Fruit fly (Drosophila melanogaster) whole organism, embryonic: ENCODE measurements around the gene SsRbeta.
A peak's percentile ranks its signal among the peaks of the same experiment; 100 is the strongest.

Source experiments
- B-H2 ChIP-seq: fragments of 200-800 bp; sonication (Bioruptor generic); optimal IDR thresholded peaks from 2 replicates; lab custom pipeline; 2018; ENCODE audit warnings: missing biosample characterization, mild to moderate bottlenecking, missing genetic modification characterization
- CG11085 ChIP-seq: fragments of 200-800 bp; sonication (Bioruptor generic); IDR thresholded peaks from 2 replicates; pipeline ENCODE4 v1.3.6; 2022; ENCODE audit warnings: missing biosample characterization, missing genetic modification characterization
- CG11398 ChIP-seq: fragments of 200-800 bp; sonication (Bioruptor generic); optimal IDR thresholded peaks from 2 replicates; lab custom pipeline; 2016; ENCODE audit warnings: missing biosample characterization, missing genetic modification characterization
- CG12391 ChIP-seq: fragments of 200-800 bp; sonication (Bioruptor generic); optimal IDR thresholded peaks from 3 replicates; lab custom pipeline; 2018; ENCODE audit warnings: missing biosample characterization, mild to moderate bottlenecking, missing genetic modification characterization, moderate library complexity
- CG13287 ChIP-seq: fragments of 200-800 bp; sonication (Bioruptor generic); IDR thresholded peaks from 2 replicates; pipeline ENCODE4 v1.3.6; 2022; ENCODE audit warnings: missing biosample characterization, missing genetic modification characterization; ENCODE audit not compliant: partially characterized antibody
- CG13624 ChIP-seq: fragments of 200-800 bp; sonication (Bioruptor generic); optimal IDR thresholded peaks from 2 replicates; lab custom pipeline; 2016; ENCODE audit warnings: missing biosample characterization, missing genetic modification characterization
- CG13894 ChIP-seq: fragments of 200-800 bp; sonication (Bioruptor generic); optimal IDR thresholded peaks from 3 replicates; lab custom pipeline; 2018; ENCODE audit warnings: missing biosample characterization, mild to moderate bottlenecking, missing genetic modification characterization, moderate library complexity
- CG14441 ChIP-seq: fragments of 200-800 bp; sonication (Bioruptor generic); IDR thresholded peaks from 2 replicates; pipeline ENCODE4 v1.3.6; 2022; ENCODE audit warnings: missing biosample characterization, missing genetic modification characterization
- CG15696 ChIP-seq: fragments of 200-800 bp; sonication (Bioruptor generic); optimal IDR thresholded peaks from 2 replicates; lab custom pipeline; 2019; ENCODE audit warnings: missing biosample characterization, mild to moderate bottlenecking, missing genetic modification characterization, moderate library complexity
- CG16779 ChIP-seq: fragments of 200-800 bp; sonication (Bioruptor generic); IDR thresholded peaks from 2 replicates; pipeline ENCODE4 v1.3.6; 2022; ENCODE audit warnings: missing biosample characterization, missing genetic modification characterization
- CG17802 ChIP-seq: fragments of 200-800 bp; sonication (Bioruptor generic); optimal IDR thresholded peaks from 2 replicates; lab custom pipeline; 2018; ENCODE audit warnings: missing biosample characterization, mild to moderate bottlenecking, missing genetic modification characterization, moderate library complexity
- CG18011 ChIP-seq: fragments of 200-800 bp; sonication (Bioruptor generic); optimal IDR thresholded peaks from 2 replicates; lab custom pipeline; 2017; ENCODE audit warnings: missing biosample characterization, missing genetic modification characterization, mild to moderate bottlenecking, moderate library complexity, missing genotype
- CG2116 ChIP-seq: fragments of 200-800 bp; sonication (Bioruptor generic); optimal IDR thresholded peaks from 3 replicates; lab custom pipeline; 2018; ENCODE audit warnings: missing biosample characterization, mild to moderate bottlenecking, missing genetic modification characterization
- CG2875 ChIP-seq: fragments of 200-800 bp; sonication (Bioruptor generic); optimal IDR thresholded peaks from 2 replicates; lab custom pipeline; 2017; ENCODE audit warnings: missing biosample characterization, mild to moderate bottlenecking, missing genetic modification characterization, missing genetic modification reagents
- CG3065 ChIP-seq: fragments of 200-800 bp; sonication (Bioruptor generic); optimal IDR thresholded peaks from 2 replicates; lab custom pipeline; 2016; ENCODE audit warnings: missing biosample characterization, missing genetic modification characterization
- CG34224 ChIP-seq: fragments of 200-800 bp; sonication (Bioruptor generic); IDR thresholded peaks from 3 replicates; pipeline ENCODE4 v1.3.6; 2022; ENCODE audit warnings: missing biosample characterization, missing genetic modification characterization; ENCODE audit not compliant: partially characterized antibody
- CG43689 ChIP-seq: fragments of 200-800 bp; sonication (Bioruptor generic); IDR thresholded peaks from 2 replicates; pipeline ENCODE4 v1.3.6; 2022; ENCODE audit warnings: missing biosample characterization, missing genetic modification characterization
- CG4617 ChIP-seq: fragments of 200-800 bp; sonication (Bioruptor generic); optimal IDR thresholded peaks from 3 replicates; lab custom pipeline; 2016; ENCODE audit warnings: missing biosample characterization, missing genetic modification characterization, borderline replicate concordance
- CG4707 ChIP-seq: fragments of 200-800 bp; sonication (Bioruptor generic); optimal IDR thresholded peaks from 2 replicates; lab custom pipeline; 2018; ENCODE audit warnings: missing biosample characterization, mild to moderate bottlenecking, missing genetic modification characterization, moderate library complexity
- CG8765 ChIP-seq: fragments of 200-800 bp; sonication (Bioruptor generic); IDR thresholded peaks from 2 replicates; pipeline ENCODE4 v1.3.6; 2022; ENCODE audit warnings: missing biosample characterization, missing genetic modification characterization
- CG9609 ChIP-seq: fragments of 200-800 bp; sonication (Bioruptor generic); optimal IDR thresholded peaks from 3 replicates; lab custom pipeline; 2016; ENCODE audit warnings: missing biosample characterization, missing genetic modification characterization
- CG9932 ChIP-seq: fragments of 200-800 bp; sonication (Bioruptor generic); IDR thresholded peaks from 2 replicates; pipeline ENCODE4 v1.3.6; 2022; ENCODE audit warnings: missing biosample characterization, missing genetic modification characterization
- Dad ChIP-seq: fragments of 200-800 bp; sonication (Bioruptor generic); optimal IDR thresholded peaks from 3 replicates; lab custom pipeline; 2016; ENCODE audit warnings: missing biosample characterization, missing genetic modification characterization
- MBD-R2 ChIP-seq: fragments of 200-800 bp; sonication (Bioruptor generic); IDR thresholded peaks from 2 replicates; pipeline ENCODE4 v1.3.6; 2022; ENCODE audit warnings: missing biosample characterization, missing genetic modification characterization
- Scr ChIP-seq: fragments of 200-800 bp; sonication (Bioruptor generic); IDR thresholded peaks from 2 replicates; pipeline ENCODE4 v1.3.6; 2022; ENCODE audit warnings: missing biosample characterization, missing genetic modification characterization; ENCODE audit not compliant: partially characterized antibody
- Ssrp ChIP-seq: fragments of 200-800 bp; sonication (Bioruptor generic); optimal IDR thresholded peaks from 2 replicates; lab custom pipeline; 2018; ENCODE audit warnings: missing biosample characterization, mild to moderate bottlenecking, missing genetic modification characterization, moderate library complexity
- amos ChIP-seq: fragments of 200-800 bp; sonication (Bioruptor generic); IDR thresholded peaks from 2 replicates; pipeline ENCODE4 v1.3.6; 2022; ENCODE audit warnings: missing biosample characterization, missing genetic modification characterization; ENCODE audit not compliant: partially characterized antibody
- bcd ChIP-seq: fragments of 200-800 bp; sonication (Bioruptor generic); optimal IDR thresholded peaks from 2 replicates; lab custom pipeline; 2017; ENCODE audit warnings: missing biosample characterization, mild to moderate bottlenecking, missing genetic modification characterization
- chn ChIP-seq: fragments of 200-800 bp; sonication (Bioruptor generic); optimal IDR thresholded peaks from 2 replicates; lab custom pipeline; 2016; ENCODE audit warnings: missing biosample characterization, missing genetic modification characterization
- corto ChIP-seq: fragments of 200-800 bp; sonication (Bioruptor generic); optimal IDR thresholded peaks from 2 replicates; lab custom pipeline; 2016; ENCODE audit warnings: missing biosample characterization, mild to moderate bottlenecking, missing genetic modification characterization, moderate library complexity
- crc ChIP-seq: fragments of 200-800 bp; sonication (Bioruptor generic); optimal IDR thresholded peaks from 2 replicates; lab custom pipeline; 2016; ENCODE audit warnings: missing biosample characterization, missing genetic modification characterization
- crol ChIP-seq: fragments of 200-800 bp; sonication (Bioruptor generic); IDR thresholded peaks from 2 replicates; pipeline ENCODE4 v1.3.6; 2022; ENCODE audit warnings: missing biosample characterization, missing genetic modification characterization
- ewg ChIP-seq: fragments of 200-800 bp; sonication (Bioruptor generic); optimal IDR thresholded peaks from 3 replicates; lab custom pipeline; 2017; ENCODE audit warnings: mild to moderate bottlenecking, missing biosample characterization, missing genetic modification reagents, missing genetic modification characterization
- fd64A ChIP-seq: fragments of 200-800 bp; sonication (Bioruptor generic); optimal IDR thresholded peaks from 3 replicates; lab custom pipeline; 2018; ENCODE audit warnings: missing biosample characterization, mild to moderate bottlenecking, missing genetic modification characterization
- fd96Cb ChIP-seq: fragments of 200-800 bp; sonication (Bioruptor generic); optimal IDR thresholded peaks from 2 replicates; lab custom pipeline; 2018; ENCODE audit warnings: missing biosample characterization, mild to moderate bottlenecking, missing genetic modification characterization, moderate library complexity
- ftz-f1 ChIP-seq: fragments of 200-800 bp; sonication (Bioruptor generic); optimal IDR thresholded peaks from 2 replicates; lab custom pipeline; 2016; ENCODE audit warnings: missing biosample characterization, missing genetic modification characterization
- gcm2 ChIP-seq: fragments of 200-800 bp; sonication (Bioruptor generic); optimal IDR thresholded peaks from 2 replicates; lab custom pipeline; 2016; ENCODE audit warnings: missing biosample characterization, missing genetic modification characterization
- ind ChIP-seq: fragments of 200-800 bp; sonication (Bioruptor generic); optimal IDR thresholded peaks from 3 replicates; lab custom pipeline; 2016; ENCODE audit warnings: missing biosample characterization, missing genetic modification characterization
- lov ChIP-seq, 2 experiments: fragments of 200-800 bp in 1 of 2; fragments of >200 bp in 1 of 2; sonication (Bioruptor generic) in 1 of 2; IDR thresholded peaks in 1 of 2; optimal IDR thresholded peaks in 1 of 2; 2 replicates in 1 of 2; 3 replicates in 1 of 2; pipeline versions ENCODE4 v1.3.6 to Lab custom; 2017 to 2022; ENCODE audit warnings: missing biosample characterization in 1 of 2, missing genetic modification characterization in 1 of 2
- nau ChIP-seq: fragments of 200-800 bp; sonication (Bioruptor generic); optimal IDR thresholded peaks from 3 replicates; lab custom pipeline; 2017; ENCODE audit warnings: missing biosample characterization, mild to moderate bottlenecking, missing genetic modification characterization, missing genetic modification reagents
- pho ChIP-seq: fragments of 200-800 bp; sonication (Bioruptor generic); optimal IDR thresholded peaks from 2 replicates; lab custom pipeline; 2016; ENCODE audit warnings: missing biosample characterization, missing genetic modification characterization
- phol ChIP-seq: fragments of 200-800 bp; sonication (Bioruptor generic); optimal IDR thresholded peaks from 3 replicates; lab custom pipeline; 2018; ENCODE audit warnings: missing biosample characterization, mild to moderate bottlenecking, missing genetic modification characterization, moderate library complexity
- slbo ChIP-seq: fragments of 200-800 bp; sonication (Bioruptor generic); IDR thresholded peaks from 2 replicates; pipeline ENCODE4 v1.3.6; 2022; ENCODE audit warnings: missing biosample characterization, missing genetic modification characterization
- sna ChIP-seq: fragments of 200-800 bp; sonication (Bioruptor generic); IDR thresholded peaks from 2 replicates; pipeline ENCODE4 v1.3.6; 2022; ENCODE audit warnings: missing biosample characterization, missing genetic modification characterization; ENCODE audit not compliant: partially characterized antibody
- sqz ChIP-seq: fragments of 200-800 bp; sonication (Bioruptor generic); optimal IDR thresholded peaks from 3 replicates; lab custom pipeline; 2018; ENCODE audit warnings: missing biosample characterization, mild to moderate bottlenecking, missing genetic modification characterization
- tio ChIP-seq: fragments of 200-800 bp; sonication (Bioruptor generic); optimal IDR thresholded peaks from 2 replicates; lab custom pipeline; 2017; ENCODE audit warnings: missing biosample characterization, missing genetic modification characterization, inconsistent platforms
- toy ChIP-seq: fragments of 200-800 bp; sonication (Bioruptor generic); IDR thresholded peaks from 2 replicates; pipeline ENCODE4 v1.3.6; 2022; ENCODE audit warnings: missing biosample characterization, missing genetic modification characterization
- tup ChIP-seq: fragments of 200-800 bp; sonication (Bioruptor generic); optimal IDR thresholded peaks from 2 replicates; lab custom pipeline; 2016; ENCODE audit warnings: missing biosample characterization, mild to moderate bottlenecking, missing genetic modification characterization, moderate library complexity
- zfh2 ChIP-seq: fragments of 200-800 bp; sonication (Bioruptor generic); optimal IDR thresholded peaks from 2 replicates; lab custom pipeline; 2016; ENCODE audit warnings: missing biosample characterization, missing genetic modification characterization

The SsRbeta gene

DNA sequence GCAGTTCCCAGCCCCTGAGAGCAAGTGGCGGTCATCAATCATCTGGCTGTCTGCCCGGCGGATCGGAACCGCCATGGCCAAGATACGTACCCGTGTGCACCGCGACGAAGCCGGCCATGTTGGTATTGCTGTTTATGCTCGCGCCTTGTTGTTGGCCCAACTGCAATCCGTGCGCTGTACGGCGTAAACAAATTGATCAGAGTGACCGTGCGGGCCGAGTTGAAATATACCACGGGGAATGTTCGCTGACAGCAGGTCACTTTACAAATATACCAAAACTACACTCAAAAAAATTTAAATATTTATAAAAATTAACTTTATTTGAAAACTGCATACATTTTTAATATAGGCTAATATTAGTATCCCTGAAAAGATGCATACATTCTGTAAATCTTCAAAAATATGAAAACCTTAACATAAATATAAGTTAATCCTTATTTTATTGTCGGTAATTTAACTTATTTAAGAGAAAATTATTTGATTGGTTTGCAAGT, 42.0 kb upstream of the SsRbeta start, which contains the start of gene Tasp1 (continued):
- no peak for TF ChIP-seq Dad (GFP tag; lab: Kevin White, UChicago)
- TF ChIP-seq MBD-R2 (GFP tag; lab: Robert Waterston, UW) = peak; percentile 96
- peak; percentile 40 for TF ChIP-seq chn (GFP tag; lab: Kevin White, UChicago)
- TF ChIP-seq CG3065 = no peak
- no peak for TF ChIP-seq CG14441 (GFP tag; lab: Robert Waterston, UW)
- TF ChIP-seq tio = no peak
- peak; percentile 11 for TF ChIP-seq B-H2 (GFP tag; lab: Kevin White, UChicago)
- TF ChIP-seq CG13624 = no peak
- no peak for TF ChIP-seq CG16779 (GFP tag; lab: Robert Waterston, UW)
- no peak for TF ChIP-seq fd64A (GFP tag; lab: Kevin White, UChicago)
- no peak for TF ChIP-seq CG8765 (GFP tag; lab: Robert Waterston, UW)
- no peak for TF ChIP-seq CG43689
- no peak for TF ChIP-seq CG17802 (tag; lab: Kevin White, UChicago)
- no peak for TF ChIP-seq CG9609 (GFP tag; lab: Kevin White, UChicago)
- no peak for TF ChIP-seq nau
- TF ChIP-seq crol (GFP tag; lab: Robert Waterston, UW) = no peak
- no peak for TF ChIP-seq CG4707
- TF ChIP-seq bcd (GFP tag; lab: Kevin White, UChicago) = peak; percentile 54
- no peak for TF ChIP-seq lov (optimal IDR thresholded peaks at IDR 0.05; lab: Kevin White, UChicago)
- no peak for TF ChIP-seq lov (GFP tag; IDR thresholded peaks at IDR 0.05; lab: Robert Waterston, UW)
- TF ChIP-seq Ssrp (tag; lab: Kevin White, UChicago) = peak; percentile 68
- peak; percentile 58 for TF ChIP-seq fd96Cb (tag; lab: Kevin White, UChicago)
- TF ChIP-seq Scr = peak; percentile 23; the same call in 1 of the 2 replicates
- no peak for TF ChIP-seq CG2875 (GFP tag; lab: Kevin White, UChicago)
- no peak for TF ChIP-seq crc (GFP tag; lab: Kevin White, UChicago)
- peak; percentile 16 for TF ChIP-seq tup (GFP tag; lab: Kevin White, UChicago)
- TF ChIP-seq zfh2 = no peak
- TF ChIP-seq ind (GFP tag; lab: Kevin White, UChicago) = peak; percentile 36
- no peak for TF ChIP-seq CG13894 (tag; lab: Kevin White, UChicago)
- TF ChIP-seq CG18011 (GFP tag; lab: Kevin White, UChicago) = no peak
- no peak; the same call in 2 of the 3 replicates for TF ChIP-seq CG34224 (GFP tag; lab: Robert Waterston, UW)
- peak; percentile 39 for TF ChIP-seq ewg (GFP tag; lab: Kevin White, UChicago)
- TF ChIP-seq CG9932 = peak; percentile 76; the same call in 1 of the 2 replicates
- no peak for TF ChIP-seq corto (GFP tag; lab: Kevin White, UChicago)
- TF ChIP-seq ftz-f1 (GFP tag; lab: Kevin White, UChicago) = no peak
- TF ChIP-seq phol (tag; lab: Kevin White, UChicago) = peak; percentile 77
- peak; percentile 75 for TF ChIP-seq CG4617 (GFP tag; lab: Kevin White, UChicago)
- TF ChIP-seq pho = peak; percentile 22
- TF ChIP-seq sna (GFP tag; lab: Robert Waterston, UW) = no peak
- TF ChIP-seq CG15696 = peak; percentile 58
- no peak for TF ChIP-seq gcm2
- peak; percentile 46; the same call in 1 of the 2 replicates for TF ChIP-seq CG13287 (GFP tag; lab: Robert Waterston, UW)
- no peak for TF ChIP-seq toy (GFP tag; lab: Robert Waterston, UW)
- peak; percentile 51 for TF ChIP-seq CG2116 (GFP tag; lab: Kevin White, UChicago)
- peak; percentile 81 for TF ChIP-seq CG12391 (tag; lab: Kevin White, UChicago)
- TF ChIP-seq CG11085 (GFP tag; lab: Robert Waterston, UW) = no peak; the same call in 1 of the 2 replicates
- TF ChIP-seq amos = peak; percentile 28; the same call in 1 of the 2 replicates
- TF ChIP-seq CG11398 = no peak
- peak; percentile 80 for TF ChIP-seq slbo (GFP tag; lab: Robert Waterston, UW)
- TF ChIP-seq sqz = no peak
